Fruit fly (Drosophila melanogaster) whole organism, wandering third instar larva: ENCODE measurements around the gene Iml1.

Source experiments
- CG9705 ChIP-seq: fragments of 200-800 bp; sonication (Bioruptor generic); optimal IDR thresholded peaks from 2 replicates; lab custom pipeline; 2018; ENCODE audit warnings: missing biosample characterization, mild to moderate bottlenecking, missing genetic modification characterization
- Dif ChIP-seq: fragments of 200-275, 200-300 bp; sonication (Bioruptor generic); optimal IDR thresholded peaks from 2 replicates; lab custom pipeline; 2018; ENCODE audit warnings: missing biosample characterization, missing genetic modification characterization; ENCODE audit not compliant: partially characterized antibody
- GATAd ChIP-seq: sonication (Bioruptor generic); optimal IDR thresholded peaks from 2 replicates; lab custom pipeline; 2016; ENCODE audit warnings: missing biosample characterization, missing genetic modification characterization
- HLH106 ChIP-seq: fragments of 200-800 bp; optimal IDR thresholded peaks from 3 replicates; lab custom pipeline; 2019; ENCODE audit warnings: missing biosample characterization, mild to moderate bottlenecking, missing genetic modification characterization, moderate library complexity
- Hnf4 ChIP-seq: fragments of 200-800 bp; sonication (Bioruptor generic); optimal IDR thresholded peaks from 2 replicates; lab custom pipeline; 2016; ENCODE audit warnings: missing biosample characterization, mild to moderate bottlenecking, missing genetic modification characterization
- Hr83 ChIP-seq: fragments of 200-300 bp; sonication (Bioruptor generic); optimal IDR thresholded peaks from 2 replicates; lab custom pipeline; 2016; ENCODE audit warnings: missing biosample characterization, mild to moderate bottlenecking, missing genetic modification characterization, moderate library complexity; ENCODE audit not compliant: poor library complexity, severe bottlenecking
- Jra ChIP-seq: sonication (Bioruptor generic); optimal IDR thresholded peaks from 2 replicates; lab custom pipeline; 2016; ENCODE audit warnings: missing biosample characterization, missing genetic modification characterization
- Mio ChIP-seq: sonication (Bioruptor generic); optimal IDR thresholded peaks from 2 replicates; lab custom pipeline; 2016; ENCODE audit warnings: missing biosample characterization, missing genetic modification characterization
- N ChIP-seq: fragments of >200 bp; optimal IDR thresholded peaks from 2 replicates; lab custom pipeline; 2018; ENCODE audit warnings: missing biosample characterization, missing external identifiers, missing genetic modification characterization
- OdsH ChIP-seq: fragments of 200-800 bp; sonication (Bioruptor generic); optimal IDR thresholded peaks from 2 replicates; lab custom pipeline; 2016; ENCODE audit warnings: missing biosample characterization, mild to moderate bottlenecking, missing genetic modification characterization
- Rel ChIP-seq, 2 experiments: fragments of 200-800 bp; sonication (Bioruptor generic) in 1 of 2; optimal IDR thresholded peaks; 2 replicates in 1 of 2; 3 replicates in 1 of 2; lab custom pipeline; 2016 to 2019; ENCODE audit warnings: mild to moderate bottlenecking in 2 of 2, missing biosample characterization in 2 of 2, missing genetic modification characterization in 2 of 2, moderate library complexity in 1 of 2
- Sp1 ChIP-seq: fragments of 200-800 bp; sonication (Bioruptor generic); optimal IDR thresholded peaks from 3 replicates; lab custom pipeline; 2019; ENCODE audit warnings: missing biosample characterization, mild to moderate bottlenecking, missing genetic modification characterization, moderate library complexity
- Vsx2 ChIP-seq: fragments of 200-300, 225-300 bp; sonication (Bioruptor generic); optimal IDR thresholded peaks from 2 replicates; lab custom pipeline; 2018; ENCODE audit warnings: missing biosample characterization, missing genetic modification characterization; ENCODE audit not compliant: partially characterized antibody
- br ChIP-seq: fragments of 200-800 bp; sonication (Bioruptor generic); optimal IDR thresholded peaks from 2 replicates; lab custom pipeline; 2016; ENCODE audit warnings: missing biosample characterization, missing genetic modification characterization
- brk ChIP-seq: fragments of 200-800 bp; sonication (Bioruptor generic); optimal IDR thresholded peaks from 2 replicates; lab custom pipeline; 2016; ENCODE audit warnings: missing biosample characterization, mild to moderate bottlenecking, missing genetic modification characterization
- dl ChIP-seq, 2 experiments: fragments of 175-275, 200-275 bp in 1 of 2; fragments of 200-275 bp in 1 of 2; sonication (Bioruptor generic); optimal IDR thresholded peaks; lab custom pipeline; 2018; ENCODE audit warnings: mild to moderate bottlenecking in 2 of 2, missing biosample characterization in 2 of 2, missing genetic modification characterization in 2 of 2, moderate library complexity in 2 of 2; ENCODE audit not compliant: partially characterized antibody in 2 of 2, insufficient read depth in 1 of 2
- ey ChIP-seq: fragments of 200-800 bp; sonication (Bioruptor generic); optimal IDR thresholded peaks from 2 replicates; lab custom pipeline; 2016; ENCODE audit warnings: missing biosample characterization, missing genetic modification characterization
- foxo ChIP-seq, 2 experiments: fragments of 200-800 bp; sonication (Bioruptor generic); optimal IDR thresholded peaks; 2 replicates in 1 of 2; 3 replicates in 1 of 2; lab custom pipeline; 2016 to 2017; ENCODE audit warnings: missing biosample characterization in 2 of 2, missing genetic modification characterization in 2 of 2
- fru ChIP-seq: fragments of 200-800 bp; sonication (Bioruptor generic); optimal IDR thresholded peaks from 3 replicates; lab custom pipeline; 2016; ENCODE audit warnings: missing biosample characterization, mild to moderate bottlenecking, missing genetic modification characterization
- h ChIP-seq: fragments of 200-800 bp; sonication (Bioruptor generic); optimal IDR thresholded peaks from 3 replicates; lab custom pipeline; 2016; ENCODE audit warnings: missing biosample characterization, mild to moderate bottlenecking, missing genetic modification characterization
- jim ChIP-seq: fragments of 175-275, 200-325 bp; sonication (Bioruptor generic); optimal IDR thresholded peaks from 2 replicates; lab custom pipeline; 2016; ENCODE audit warnings: missing biosample characterization, mild to moderate bottlenecking, missing genetic modification characterization
- lola ChIP-seq: fragments of >200 bp; optimal IDR thresholded peaks from 2 replicates; lab custom pipeline; 2017; ENCODE audit warnings: missing biosample characterization, missing genetic modification characterization
- pan ChIP-seq: fragments of >200 bp; optimal IDR thresholded peaks from 2 replicates; lab custom pipeline; 2017
- psq ChIP-seq: fragments of 200-800 bp; sonication (Bioruptor generic); optimal IDR thresholded peaks from 3 replicates; lab custom pipeline; 2017; ENCODE audit warnings: missing biosample characterization, mild to moderate bottlenecking, missing genetic modification characterization, moderate library complexity
- rgr ChIP-seq: fragments of 200-800 bp; sonication (Bioruptor generic); optimal IDR thresholded peaks from 3 replicates; lab custom pipeline; 2016; ENCODE audit warnings: missing biosample characterization, mild to moderate bottlenecking, missing genetic modification characterization
- usp ChIP-seq: fragments of >200 bp; optimal IDR thresholded peaks from 2 replicates; lab custom pipeline; 2017; ENCODE audit warnings: missing biosample characterization, missing genetic modification characterization

Iml1 gene

DNA sequence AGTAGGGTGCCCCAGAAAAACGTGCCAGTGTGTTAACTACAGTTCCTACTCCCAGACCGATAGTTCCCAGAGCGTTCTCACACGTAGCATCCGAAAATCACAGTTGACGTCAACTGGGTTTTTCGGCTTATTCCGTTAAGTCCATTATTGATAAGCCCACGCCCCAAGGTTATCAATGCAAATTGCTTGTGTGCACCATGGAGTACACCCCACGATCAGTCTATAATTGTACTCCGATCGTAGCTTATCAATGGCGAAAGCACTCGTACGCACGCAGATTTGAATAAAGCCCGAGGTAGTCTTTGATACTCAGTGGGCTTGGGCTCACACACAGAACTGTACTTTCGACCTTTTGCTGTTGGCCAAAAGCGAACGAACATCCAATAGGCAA is 13.3 kb upstream of the Iml1 start:
- TF ChIP-seq Rel (GFP tag; optimal IDR thresholded peaks at IDR 0.05; lab: Kevin White, UChicago) (no peak), Rel (tag; optimal IDR thresholded peaks at IDR 0.05; lab: Kevin White, UChicago) (peak; percentile 64), jim (GFP tag; lab: Kevin White, UChicago) (no peak)

- no peak for TF ChIP-seq CG9705 (GFP tag; lab: Kevin White, UChicago)
- peak; percentile 17 for TF ChIP-seq Dif (GFP tag; lab: Kevin White, UChicago)
- TF ChIP-seq h (GFP tag; lab: Kevin White, UChicago): peak; percentile 11
- TF ChIP-seq Hnf4 (GFP tag; lab: Kevin White, UChicago): peak; percentile 35
- no peak for TF ChIP-seq ey (GFP tag; lab: Kevin White, UChicago)
- TF ChIP-seq N: no peak
- peak; percentile 39 for TF ChIP-seq psq (GFP tag; lab: Kevin White, UChicago)
- no peak for TF ChIP-seq Mio (GFP tag; lab: Kevin White, UChicago)
- no peak for TF ChIP-seq dl (GFP tag; optimal IDR thresholded peaks at IDR 0.05; lab: Kevin White, UChicago; ENCODE audit: insufficient read depth in 1 of 2, partially characterized antibody in 2 of 2)
- peak; percentile 4 for TF ChIP-seq rgr
- TF ChIP-seq Rel (GFP tag; optimal IDR thresholded peaks at IDR 0.05; lab: Kevin White, UChicago): no peak
- peak; percentile 66 for TF ChIP-seq Rel (tag; optimal IDR thresholded peaks at IDR 0.05; lab: Kevin White, UChicago)
- peak; percentile 87 for TF ChIP-seq Vsx2 (GFP tag; lab: Kevin White, UChicago)
- peak; percentile 49 for TF ChIP-seq OdsH
- TF ChIP-seq Hr83 (GFP tag; lab: Kevin White, UChicago): peak; percentile 68
- peak; percentile 31 for TF ChIP-seq fru (GFP tag; lab: Kevin White, UChicago)
- TF ChIP-seq foxo (GFP tag; optimal IDR thresholded peaks at IDR 0.05; lab: Kevin White, UChicago): peak in 1 of 2 experiments; percentile 36
- TF ChIP-seq HLH106 (tag; lab: Kevin White, UChicago): peak; percentile 41
- TF ChIP-seq GATAd (GFP tag; lab: Kevin White, UChicago): no peak
- no peak for TF ChIP-seq usp (GFP tag; lab: Kevin White, UChicago)
- TF ChIP-seq Jra (GFP tag; lab: Kevin White, UChicago): peak; percentile 70
Measured at dm6 chr3L:1546349-1547116, 12.7 kb upstream of the Iml1 start.

DNA sequence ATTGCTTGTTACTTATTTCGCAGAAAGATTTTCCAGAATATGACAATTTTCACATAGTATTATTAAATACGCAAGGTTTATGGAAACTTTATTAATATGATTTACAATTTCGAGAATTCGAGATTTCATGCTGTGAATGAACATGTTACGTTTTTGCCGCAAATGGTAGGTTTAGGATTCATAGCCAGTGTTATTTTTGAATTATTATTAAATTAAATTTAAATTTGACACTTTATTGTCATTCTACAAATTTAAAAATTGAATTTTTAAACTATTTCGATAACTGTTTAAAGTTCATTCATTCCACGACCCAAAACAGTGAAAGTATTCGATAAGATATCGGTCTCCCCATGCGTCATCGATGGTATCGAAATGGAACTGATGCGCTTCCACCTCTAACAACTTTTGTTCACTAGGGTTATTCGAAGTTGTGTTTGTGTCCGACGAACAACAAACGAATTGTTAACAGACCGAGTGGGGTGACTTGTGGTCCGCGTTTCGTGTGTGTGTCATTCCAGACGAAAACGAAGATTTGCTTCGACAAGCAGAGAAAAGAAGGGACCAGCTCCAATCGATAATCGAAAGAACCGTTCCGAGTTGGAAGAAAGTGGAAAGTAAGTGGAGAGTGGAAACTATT is 12.0 kb upstream of the Iml1 start, which contains the start of the genes CG32313 and Pcyt1:
Gene CG32313 (minus strand): TSS at position 51 of the 637 bp plus-strand sequence.
Gene Pcyt1 (plus strand): TSS at position 400 of the 637 bp plus-strand sequence.
- TF ChIP-seq foxo (GFP tag; optimal IDR thresholded peaks at IDR 0.05; lab: Kevin White, UChicago) (peak in 1 of 2 experiments; percentile 6), Hr83 (GFP tag; lab: Kevin White, UChicago) (peak; percentile 31), Jra (GFP tag; lab: Kevin White, UChicago) (peak; percentile 13), Mio (GFP tag; lab: Kevin White, UChicago) (no peak), Dif (GFP tag; lab: Kevin White, UChicago) (peak; percentile 81), br (GFP tag; lab: Kevin White, UChicago) (peak; percentile 33), brk (GFP tag; lab: Kevin White, UChicago) (no peak), Sp1 (GFP tag; lab: Kevin White, UChicago) (peak; percentile 27)

- TF ChIP-seq jim (GFP tag; lab: Kevin White, UChicago) (no peak), ey (GFP tag; lab: Kevin White, UChicago) (no peak), usp (GFP tag; lab: Kevin White, UChicago) (no peak), HLH106 (tag; lab: Kevin White, UChicago) (no peak), pan (lab: Kevin White, UChicago) (no peak), h (GFP tag; lab: Kevin White, UChicago) (no peak)
Measured at dm6 chr3L:1538314-1538854, 4.5 kb upstream of the Iml1 start.

dm6 chr3L:1537353-1537752 is 3.5 kb upstream of the Iml1 start:
- TF ChIP-seq N: no peak
- TF ChIP-seq lola (GFP tag; lab: Kevin White, UChicago): no peak
- TF ChIP-seq h (GFP tag; lab: Kevin White, UChicago): no peak
- TF ChIP-seq Sp1 (GFP tag; lab: Kevin White, UChicago): no peak
- TF ChIP-seq Hr83 (GFP tag; lab: Kevin White, UChicago): no peak
- TF ChIP-seq, all 38 proteins: peak for 0
